Worm (Caenorhabditis elegans): ENCODE data around the gene col-72.

Gene col-72

DNA sequence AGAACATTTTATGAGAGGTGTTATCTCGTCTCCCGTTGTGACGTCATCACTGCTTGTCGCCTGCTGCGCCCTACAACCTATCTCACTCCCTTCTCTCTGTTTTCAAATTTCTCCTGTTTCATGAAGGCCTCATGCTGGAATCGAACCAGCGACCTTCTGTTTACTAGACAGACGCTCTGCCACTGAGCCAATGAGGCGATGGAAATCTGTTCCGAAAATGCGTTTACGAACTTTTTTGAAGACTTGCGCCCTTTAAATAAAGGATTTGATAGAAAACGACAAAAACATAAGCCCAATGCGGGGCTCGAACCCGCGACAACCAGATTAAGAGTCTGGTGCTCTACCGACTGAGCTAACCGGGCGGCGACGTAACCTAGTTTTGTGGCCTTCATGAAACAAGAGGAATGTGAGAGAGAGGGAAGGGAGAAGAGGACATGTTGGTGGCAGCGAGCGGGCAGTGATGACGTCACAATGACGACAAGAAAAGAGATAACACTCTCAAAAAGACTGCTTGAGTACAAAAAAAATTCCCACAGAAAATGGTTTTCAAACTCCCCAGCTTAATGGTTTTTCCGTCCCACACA lies 4.9 kb downstream of the col-72 start, which contains the start of gene clec-126 (continued):
- TF ChIP-seq nhr-6 (tag; optimal IDR thresholded peaks at IDR 0.05) (no peak), arid-1 (GFP tag; conservative IDR thresholded peaks at IDR 0.05) (peak; percentile 31; the same call in 1 of the 2 replicates), zip-2 (tag; optimal IDR thresholded peaks at IDR 0.05) (peak; percentile 65), ces-1 (GFP tag; optimal IDR thresholded peaks at IDR 0.05) (no peak), Y105C5A.15 (GFP tag; IDR thresholded peaks at IDR 0.05) (peak; percentile 31; the same call in 1 of the 2 replicates), lin-29 (GFP tag; IDR thresholded peaks at IDR 0.05) (0 out of 2 replicates have a peak, but pooled peaks have one; percentile 10), hlh-11 (tag; optimal IDR thresholded peaks at IDR 0.05) (peak; percentile 84), ctbp-1 (GFP tag; IDR thresholded peaks at IDR 0.05) (peak; percentile 74), attf-4 (tag; optimal IDR thresholded peaks at IDR 0.05) (no peak), pqm-1 (tag; optimal IDR thresholded peaks at IDR 0.05) (no peak), nhr-41 (GFP tag; IDR thresholded peaks at IDR 0.05) (no peak; the same call in 1 of the 2 replicates), dmd-6 (GFP tag; IDR thresholded peaks at IDR 0.05) (peak; percentile 64), duxl-1 (tag; optimal IDR thresholded peaks at IDR 0.05; ENCODE audit: poor library complexity) (peak; percentile 67), aly-2 (tag; optimal IDR thresholded peaks at IDR 0.05) (no peak), ama-1 (optimal IDR thresholded peaks at IDR 0.05) (no peak), nhr-28 (tag; optimal IDR thresholded peaks at IDR 0.05) (peak; percentile 54)

- TF ChIP-seq sdz-12 (GFP tag; optimal IDR thresholded peaks at IDR 0.05): no peak
- no peak for TF ChIP-seq snpc-1.2 (GFP tag; IDR thresholded peaks at IDR 0.05)
- TF ChIP-seq ceh-62 (tag; optimal IDR thresholded peaks at IDR 0.05): no peak
- no peak for TF ChIP-seq skn-1 (tag; optimal IDR thresholded peaks at IDR 0.05)
- TF ChIP-seq lim-7 (GFP tag; IDR thresholded peaks at IDR 0.05): no peak
- TF ChIP-seq nhr-237 (tag; optimal IDR thresholded peaks at IDR 0.05): no peak
- no peak for TF ChIP-seq Y48G9A.11 (GFP tag; IDR thresholded peaks at IDR 0.05)
- no peak for TF ChIP-seq dve-1 (tag; optimal IDR thresholded peaks at IDR 0.05; ENCODE audit: insufficient read depth)
Observed at ce11 chrII:3516175-3516574, 7.8 kb downstream of the col-72 start.

DNA sequence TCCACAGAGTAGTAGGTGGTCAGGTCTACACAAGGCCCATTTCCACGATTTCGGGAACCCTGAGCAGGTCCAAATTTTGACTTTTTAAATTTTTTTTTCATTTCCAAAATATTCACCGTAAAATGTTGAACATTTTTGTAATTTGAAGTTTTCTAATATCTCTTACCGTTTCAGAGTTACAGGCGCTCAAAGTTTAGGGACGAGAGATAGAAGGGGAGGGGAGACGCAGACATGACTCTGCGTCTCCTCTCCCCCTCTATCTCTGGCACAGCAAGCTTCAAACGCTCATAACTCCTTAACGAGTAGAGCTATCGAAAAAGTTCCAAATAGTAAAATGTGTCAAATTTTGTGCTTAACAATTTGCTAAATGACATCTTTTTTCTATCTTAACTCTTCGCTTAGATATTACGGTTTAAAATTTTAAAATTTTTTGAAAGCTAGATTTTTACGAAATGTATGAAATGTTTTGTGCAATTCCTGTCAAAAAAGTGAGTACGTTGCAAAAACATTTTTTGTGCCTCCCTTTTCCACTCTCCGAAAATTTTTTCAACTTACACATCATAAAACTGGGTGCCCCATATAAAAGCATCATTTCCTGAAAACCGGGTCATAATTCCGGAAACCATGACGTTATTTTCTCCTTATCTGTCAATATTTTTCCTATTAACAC lies 8.5 kb downstream of the col-72 start, which contains the start of the genes Y49F6B.14 and clec-125:
Gene Y49F6B.14, minus strand, starts transcription at position 101 of the 670 bp plus-strand sequence.
Gene clec-125, plus strand, starts transcription at position 620 of the 670 bp plus-strand sequence.
- no peak for TF ChIP-seq snpc-4 (tag; optimal IDR thresholded peaks at IDR 0.05)
- no peak for TF ChIP-seq mdl-1 (tag; optimal IDR thresholded peaks at IDR 0.05)
- TF ChIP-seq F26F4.8 (GFP tag; conservative IDR thresholded peaks at IDR 0.05): no peak
- no peak for TF ChIP-seq tag-97 (GFP tag; IDR thresholded peaks at IDR 0.05)
- TF ChIP-seq zag-1 (tag; optimal IDR thresholded peaks at IDR 0.05): no peak
- no peak for TF ChIP-seq nhr-28 (tag; optimal IDR thresholded peaks at IDR 0.05)
- no peak for TF ChIP-seq F49E8.2 (tag; optimal IDR thresholded peaks at IDR 0.05; ENCODE audit: borderline replicate concordance)
- TF ChIP-seq lin-39 (tag; optimal IDR thresholded peaks at IDR 0.05): no peak
- no peak for TF ChIP-seq aly-2 (tag; optimal IDR thresholded peaks at IDR 0.05)

- TF ChIP-seq Y48G9A.11 (GFP tag; IDR thresholded peaks at IDR 0.05): no peak
- no peak for TF ChIP-seq ceh-28 (tag; optimal IDR thresholded peaks at IDR 0.05)
- TF ChIP-seq nhr-25 (tag; optimal IDR thresholded peaks at IDR 0.05; ENCODE audit: borderline replicate concordance, insufficient read depth): no peak
- no peak for TF ChIP-seq F37D6.2 (tag; optimal IDR thresholded peaks at IDR 0.05)
- no peak for TF ChIP-seq daf-12 (tag; optimal IDR thresholded peaks at IDR 0.05)
- no peak for TF ChIP-seq lsy-2 (tag; optimal IDR thresholded peaks at IDR 0.05)
- no peak for TF ChIP-seq vab-7 (GFP tag; IDR thresholded peaks at IDR 0.05)
- TF ChIP-seq pqm-1 (tag; optimal IDR thresholded peaks at IDR 0.05): no peak
- TF ChIP-seq nhr-76 (tag; optimal IDR thresholded peaks at IDR 0.05): no peak
- no peak for TF ChIP-seq D1046.2 (GFP tag; IDR thresholded peaks at IDR 0.05)
- TF ChIP-seq attf-4 (tag; optimal IDR thresholded peaks at IDR 0.05): no peak
- TF ChIP-seq F49E8.2 (tag; optimal IDR thresholded peaks at IDR 0.05; ENCODE audit: borderline replicate concordance): no peak
- TF ChIP-seq snpc-1.2 (GFP tag; IDR thresholded peaks at IDR 0.05): no peak
- TF ChIP-seq ctbp-1 (GFP tag; IDR thresholded peaks at IDR 0.05): no peak
- TF ChIP-seq daf-8 (GFP tag; IDR thresholded peaks at IDR 0.05): no peak
- no peak for TF ChIP-seq aly-2 (tag; optimal IDR thresholded peaks at IDR 0.05)
- TF ChIP-seq T26A8.4 (GFP tag; IDR thresholded peaks at IDR 0.05): no peak
Observed at ce11 chrII:3514631-3515030, 9.4 kb downstream of the col-72 start, which contains the start of gene srz-5. srz-5 (minus strand) TSS chrII:3514731.

Measured in whole organism, L4 larva.